Fruit fly (Drosophila melanogaster): ENCODE results near the gene Septin2.
A peak's percentile ranks its signal among the peaks of the same experiment; 100 is the strongest.

Septin2 gene

dm6 chr3R:20587630-20588479 is at the start of gene Septin2:
Gene Septin2 (minus strand): TSS chr3R:20588356.
- TF ChIP-seq CTCF (optimal IDR thresholded peaks at IDR 0.05) (no peak), CG8478 (optimal IDR thresholded peaks at IDR 0.05) (no peak)

- TF ChIP-seq CG8478 (optimal IDR thresholded peaks at IDR 0.05) = no peak
- TF ChIP-seq CTCF (optimal IDR thresholded peaks at IDR 0.05) = no peak
Measured at dm6 chr3R:20635735-20636134, 47.6 kb upstream of the Septin2 start.

- TF ChIP-seq CTCF (optimal IDR thresholded peaks at IDR 0.05) (no peak), CG8478 (optimal IDR thresholded peaks at IDR 0.05) (no peak)
Measured at dm6 chr3R:20634674-20635594, 46.8 kb upstream of the Septin2 start, which contains the start of the genes Pi3K92E and Lrrk. Gene Pi3K92E (minus strand): TSS chr3R:20634732. Gene Lrrk (plus strand): TSS chr3R:20635480.

DNA sequence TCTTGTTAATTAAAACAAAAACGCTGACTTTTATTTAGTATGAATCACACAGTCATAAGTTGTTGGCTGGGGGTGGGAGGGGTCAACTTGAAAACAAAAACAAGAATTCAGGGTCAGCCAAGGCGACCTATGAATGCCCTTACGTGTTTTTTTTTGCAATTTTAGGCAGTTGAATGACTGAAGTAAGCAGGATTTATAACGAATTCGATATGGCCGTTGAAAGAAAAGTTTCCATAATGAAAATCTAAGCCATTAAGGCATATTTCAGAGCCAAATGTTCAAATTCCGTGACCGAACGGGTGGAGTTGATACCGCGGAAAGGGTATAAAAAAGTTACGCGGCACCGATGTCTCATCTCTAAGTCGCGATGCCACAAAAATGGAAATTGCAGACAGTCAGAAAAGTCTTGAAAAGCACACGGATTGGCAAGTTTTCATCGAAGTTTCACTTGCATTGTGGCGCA is 45.9 kb upstream of the Septin2 start:
- TF ChIP-seq CG8478 (optimal IDR thresholded peaks at IDR 0.05) = no peak
- TF ChIP-seq CTCF (optimal IDR thresholded peaks at IDR 0.05) = no peak

- TF ChIP-seq CTCF (optimal IDR thresholded peaks at IDR 0.05) = no peak
- TF ChIP-seq CG8478 (optimal IDR thresholded peaks at IDR 0.05) = no peak
Measured at dm6 chr3R:20626123-20626522, 38.0 kb upstream of the Septin2 start.

- TF ChIP-seq CG8478 (optimal IDR thresholded peaks at IDR 0.05) = no peak
- peak in 1 of 2 experiments; percentile 26 for TF ChIP-seq CTCF (optimal IDR thresholded peaks at IDR 0.05)
Measured at dm6 chr3R:20622297-20623168, 34.4 kb upstream of the Septin2 start.

DNA sequence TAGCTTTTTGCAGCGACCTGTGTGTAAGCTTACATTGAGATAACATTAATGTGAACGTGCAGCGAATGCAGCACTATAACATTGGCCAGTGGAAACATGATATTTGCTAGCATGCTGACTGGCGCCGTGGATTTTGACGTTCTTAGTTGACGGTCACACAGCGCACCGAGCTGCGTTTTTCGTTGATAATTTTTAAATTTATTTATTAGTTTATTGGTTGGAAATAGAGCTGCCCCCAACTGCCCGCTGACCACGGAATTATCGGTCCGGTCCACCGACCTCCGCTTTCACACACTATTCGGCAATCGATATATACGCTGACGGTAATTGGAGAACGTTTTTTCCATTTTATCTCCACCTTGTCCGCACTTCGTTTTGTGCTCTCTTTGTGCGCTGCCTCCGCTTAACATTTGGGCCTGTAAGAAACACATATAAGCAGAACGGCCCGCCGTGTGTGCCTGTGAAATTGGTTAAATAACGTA is 33.7 kb upstream of the Septin2 start, which contains the start of gene H:
TSS of gene H (plus strand) at position 134 of the 482 bp plus-strand sequence.
- peak in 1 of 2 experiments; percentile 39 for TF ChIP-seq CTCF (optimal IDR thresholded peaks at IDR 0.05)
- no peak for TF ChIP-seq CG8478 (optimal IDR thresholded peaks at IDR 0.05)

DNA sequence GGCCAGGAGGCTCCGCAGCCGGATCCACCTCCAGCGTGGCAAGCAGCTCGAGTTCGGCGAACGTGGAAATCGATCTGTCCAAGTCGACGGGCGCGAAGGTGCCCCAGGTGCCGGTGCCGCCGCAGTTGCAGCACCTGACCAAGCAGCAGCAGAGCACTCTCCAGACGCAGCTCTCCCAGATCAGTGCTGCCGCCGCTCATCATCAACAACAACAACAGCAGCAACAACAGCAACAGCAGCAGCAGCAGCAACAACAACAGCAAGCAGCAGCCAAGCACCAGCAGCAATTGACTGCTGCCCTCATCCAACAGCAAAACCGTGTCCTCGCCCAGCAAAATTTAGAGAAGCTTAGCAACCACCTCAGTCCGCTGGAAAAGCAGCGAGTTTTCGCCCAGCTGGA is 30.8 kb upstream of the Septin2 start:
- TF ChIP-seq CTCF (optimal IDR thresholded peaks at IDR 0.05) = no peak
- no peak for TF ChIP-seq CG8478 (optimal IDR thresholded peaks at IDR 0.05)

DNA sequence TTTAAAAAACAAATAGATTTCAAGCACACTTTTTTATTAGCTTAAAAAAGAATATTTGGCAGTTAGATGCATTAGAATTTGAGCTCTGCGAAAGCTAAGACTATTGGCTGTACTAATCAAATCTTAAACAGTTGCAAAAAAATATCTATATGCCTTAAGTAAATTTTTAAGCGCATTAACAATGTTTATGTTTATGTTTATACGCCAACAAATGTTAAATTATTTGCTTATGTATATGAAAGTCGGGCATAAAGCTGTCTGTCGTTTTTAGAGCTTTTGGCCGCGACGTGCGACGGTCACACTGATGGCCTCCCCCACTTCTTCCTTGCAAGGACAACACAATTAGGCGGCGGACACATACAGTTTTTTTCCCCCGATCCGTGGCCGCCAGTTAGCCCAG is 29.4 kb upstream of the Septin2 start, which contains the start of gene CG5466:
TSS of gene CG5466 (plus strand) at position 301 of the 400 bp plus-strand sequence.
- no peak for TF ChIP-seq CG8478 (optimal IDR thresholded peaks at IDR 0.05)
- TF ChIP-seq CTCF (optimal IDR thresholded peaks at IDR 0.05) = no peak

DNA sequence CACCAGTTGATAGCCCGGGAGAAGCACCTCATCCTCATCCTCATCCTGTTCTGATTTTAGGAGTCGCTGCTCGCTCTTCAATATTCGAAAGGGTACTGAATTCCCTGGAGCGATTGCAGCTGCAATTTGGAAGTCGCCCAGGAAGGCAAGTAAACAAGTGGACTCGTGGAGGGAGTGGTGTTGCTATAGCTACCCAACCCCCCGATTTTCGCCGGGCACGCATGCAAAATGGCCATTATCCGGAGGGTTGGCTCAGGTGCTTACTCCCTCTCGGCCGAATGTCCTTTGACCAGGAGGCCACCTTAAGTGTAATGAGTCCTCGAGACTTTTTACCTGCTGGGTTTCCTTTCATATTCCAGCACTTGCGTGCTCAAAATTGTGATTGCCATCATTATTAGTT is 28.6 kb upstream of the Septin2 start, which contains the start of gene CG15923:
TSS of gene CG15923 (minus strand) at position 101 of the 400 bp plus-strand sequence.
- TF ChIP-seq CG8478 (optimal IDR thresholded peaks at IDR 0.05) = no peak
- TF ChIP-seq CTCF (optimal IDR thresholded peaks at IDR 0.05) = no peak

DNA sequence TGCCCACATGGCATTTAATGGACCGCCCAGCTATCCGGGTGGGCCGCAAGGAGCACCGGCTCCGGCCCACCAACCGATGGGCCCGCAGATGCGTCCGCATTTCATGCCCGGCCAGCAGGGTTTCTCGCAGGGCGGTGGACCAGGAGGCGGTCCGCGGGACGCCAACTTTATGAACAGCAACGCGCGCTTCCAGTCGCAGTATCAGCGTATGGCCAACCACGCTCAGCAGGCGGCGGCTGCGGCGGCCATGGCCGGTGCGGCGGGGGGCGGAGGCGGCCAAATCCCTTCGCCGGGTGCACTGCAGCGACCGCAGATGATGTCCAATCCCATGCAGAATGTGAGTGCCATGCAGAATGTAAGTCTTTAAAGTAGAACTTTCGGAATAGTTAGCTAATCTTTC is 20.0 kb upstream of the Septin2 start:
- TF ChIP-seq CG8478 (optimal IDR thresholded peaks at IDR 0.05) = no peak
- TF ChIP-seq CTCF (optimal IDR thresholded peaks at IDR 0.05) = no peak

- TF ChIP-seq CTCF (optimal IDR thresholded peaks at IDR 0.05) (no peak), CG8478 (optimal IDR thresholded peaks at IDR 0.05) (no peak)
Measured at dm6 chr3R:20605562-20606155, 17.5 kb upstream of the Septin2 start.

DNA sequence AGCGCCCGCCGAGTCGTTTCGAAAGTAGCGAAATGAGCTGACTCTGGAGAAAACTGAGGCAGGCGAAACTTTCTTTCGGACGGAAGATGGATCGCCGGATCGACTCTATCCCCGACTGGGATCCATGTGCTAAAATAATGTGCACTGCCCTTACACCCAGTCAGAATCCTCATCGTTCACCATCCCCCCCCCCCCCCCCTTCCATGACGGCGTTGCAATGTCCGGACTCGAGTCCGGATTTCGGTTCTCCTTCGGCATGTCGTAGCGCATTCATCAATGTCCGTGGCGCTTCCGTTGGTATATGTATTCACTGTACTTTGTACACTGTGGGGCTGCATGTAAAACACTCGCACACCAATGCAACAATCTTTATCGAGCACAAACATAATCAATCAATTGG is 16.9 kb upstream of the Septin2 start:
- TF ChIP-seq CTCF (optimal IDR thresholded peaks at IDR 0.05) (no peak), CG8478 (optimal IDR thresholded peaks at IDR 0.05) (no peak)

- TF ChIP-seq CTCF (optimal IDR thresholded peaks at IDR 0.05) (no peak), CG8478 (optimal IDR thresholded peaks at IDR 0.05) (no peak)
Measured at dm6 chr3R:20604078-20604477, 15.9 kb upstream of the Septin2 start.
